Worm (Caenorhabditis elegans) whole organism, L4/young adult: ENCODE results near the gene prx-6.

Experiments
- W03F9.2 ChIP-seq: fragments of 150-350 bp; optimal IDR thresholded peaks from 2 replicates; lab custom pipeline; 2014; ENCODE audit warnings: missing biosample characterization, missing genetic modification characterization
- him-1 ChIP-seq: sonication (generic microtip); optimal IDR thresholded peaks from 2 replicates; lab custom pipeline; 2016; ENCODE audit warnings: missing genotype, missing genetic modification reagents, missing genetic modification characterization, missing compliant biosample characterization

- TF ChIP-seq W03F9.2 (tag; lab: Kevin White, UChicago) (no peak), him-1 (tag; lab: Kevin White, UChicago) (no peak)
Measured at ce11 chrV:4693282-4693588, 26.7 kb downstream of the prx-6 start.
